Worm (Caenorhabditis elegans) whole organism, midembryonic: Measurements from ENCODE around the gene stau-1.

Experiments
- T22C8.4 ChIP-seq: fragments of 200-800 bp; sonication (Bioruptor generic); IDR thresholded peaks from 2 replicates; pipeline ENCODE4 v1.3.6; 2022; ENCODE audit warnings: missing genetic modification characterization, missing compliant biosample characterization
- cog-1 ChIP-seq: sonication (generic microtip); optimal IDR thresholded peaks from 2 replicates; lab custom pipeline; 2016; ENCODE audit warnings: missing genetic modification characterization, missing compliant biosample characterization
- flt-1 ChIP-seq: fragments of 200-800 bp; sonication (Bioruptor generic); IDR thresholded peaks from 2 replicates; pipeline ENCODE4 v1.3.6; 2022; ENCODE audit warnings: missing genetic modification characterization, missing compliant biosample characterization
- klf-2 ChIP-seq: fragments of 200-800 bp; sonication (Bioruptor generic); conservative IDR thresholded peaks from 2 replicates; pipeline ENCODE4 v1.3.6; 2022; ENCODE audit warnings: missing genetic modification reagents, missing genetic modification characterization, missing compliant biosample characterization
- med-1 ChIP-seq: sonication (generic microtip); optimal IDR thresholded peaks from 2 replicates; lab custom pipeline; 2017; ENCODE audit warnings: missing genetic modification characterization, mild to moderate bottlenecking, missing compliant biosample characterization, antibody characterized with exemption, missing genetic modification reagents; ENCODE audit not compliant: insufficient read depth
- ref-1 ChIP-seq: fragments of 200-800 bp; sonication (Bioruptor generic); conservative IDR thresholded peaks from 2 replicates; pipeline ENCODE4 v1.3.6; 2022; ENCODE audit warnings: missing genetic modification reagents, missing genetic modification characterization, missing compliant biosample characterization
- tab-1 ChIP-seq: fragments of 200-800 bp; sonication (Bioruptor generic); IDR thresholded peaks from 2 replicates; pipeline ENCODE4 v1.3.6; 2022; ENCODE audit warnings: missing genetic modification characterization, missing compliant biosample characterization
- ztf-23 ChIP-seq: fragments of 200-800 bp; sonication (Bioruptor generic); IDR thresholded peaks from 2 replicates; pipeline ENCODE4 v1.3.6; 2022; ENCODE audit warnings: missing genetic modification reagents, missing genetic modification characterization, missing compliant biosample characterization
- ztf-29 ChIP-seq: fragments of 200-800 bp; sonication (Bioruptor generic); IDR thresholded peaks from 2 replicates; pipeline ENCODE4 v1.3.6; 2022; ENCODE audit warnings: missing genetic modification reagents, missing genetic modification characterization, missing compliant biosample characterization

Gene stau-1

ce11 chrX:1053929-1054328, 18.8 kb upstream of the stau-1 start, which contains the start of gene ncs-3:
Gene ncs-3 (plus strand): TSS chrX:1054081.
- TF ChIP-seq T22C8.4 (GFP tag; lab: Robert Waterston, UW) (no peak), ztf-29 (GFP tag; lab: Robert Waterston, UW) (no peak), ztf-23 (GFP tag; lab: Robert Waterston, UW) (no peak), ref-1 (GFP tag; lab: Robert Waterston, UW) (no peak), cog-1 (no peak), med-1 (no peak), tab-1 (GFP tag; lab: Robert Waterston, UW) (no peak), klf-2 (GFP tag; lab: Robert Waterston, UW) (no peak), flt-1 (GFP tag; lab: Robert Waterston, UW) (no peak)

- no peak for TF ChIP-seq T22C8.4 (GFP tag; lab: Robert Waterston, UW)
- TF ChIP-seq ztf-23 (GFP tag; lab: Robert Waterston, UW) = no peak
- TF ChIP-seq med-1 = no peak
- TF ChIP-seq ztf-29 (GFP tag; lab: Robert Waterston, UW) = no peak
- no peak for TF ChIP-seq tab-1 (GFP tag; lab: Robert Waterston, UW)
- no peak for TF ChIP-seq cog-1
- no peak for TF ChIP-seq flt-1 (GFP tag; lab: Robert Waterston, UW)
- TF ChIP-seq klf-2 (GFP tag; lab: Robert Waterston, UW) = no peak
- TF ChIP-seq ref-1 (GFP tag; lab: Robert Waterston, UW) = no peak
Measured at ce11 chrX:1052960-1053359, 17.9 kb upstream of the stau-1 start.

ce11 chrX:1051041-1051440, 16.0 kb upstream of the stau-1 start:
- TF ChIP-seq ztf-29 (GFP tag; lab: Robert Waterston, UW) (no peak), cog-1 (no peak), tab-1 (GFP tag; lab: Robert Waterston, UW) (no peak), T22C8.4 (GFP tag; lab: Robert Waterston, UW) (no peak), med-1 (no peak), ztf-23 (GFP tag; lab: Robert Waterston, UW) (no peak), flt-1 (GFP tag; lab: Robert Waterston, UW) (no peak), ref-1 (GFP tag; lab: Robert Waterston, UW) (no peak), klf-2 (GFP tag; lab: Robert Waterston, UW) (no peak)

- TF ChIP-seq ztf-23 (GFP tag; lab: Robert Waterston, UW) (no peak), tab-1 (GFP tag; lab: Robert Waterston, UW) (no peak), cog-1 (no peak), flt-1 (GFP tag; lab: Robert Waterston, UW) (no peak), T22C8.4 (GFP tag; lab: Robert Waterston, UW) (no peak), klf-2 (GFP tag; lab: Robert Waterston, UW) (no peak), ref-1 (GFP tag; lab: Robert Waterston, UW) (no peak), med-1 (no peak), ztf-29 (GFP tag; lab: Robert Waterston, UW) (no peak)
Measured at ce11 chrX:1046156-1046831, 11.2 kb upstream of the stau-1 start, which contains the start of gene vpat-1. Gene vpat-1 (minus strand): TSS chrX:1046206.

ce11 chrX:1044327-1044726, 9.2 kb upstream of the stau-1 start:
- TF ChIP-seq flt-1 (GFP tag; lab: Robert Waterston, UW) (no peak), tab-1 (GFP tag; lab: Robert Waterston, UW) (no peak), cog-1 (no peak), med-1 (no peak), ref-1 (GFP tag; lab: Robert Waterston, UW) (no peak), klf-2 (GFP tag; lab: Robert Waterston, UW) (no peak), ztf-29 (GFP tag; lab: Robert Waterston, UW) (no peak), ztf-23 (GFP tag; lab: Robert Waterston, UW) (no peak)

ce11 chrX:1038347-1038746, 3.3 kb upstream of the stau-1 start, which contains the start of gene F55A4.7:
Gene F55A4.7 (minus strand): TSS chrX:1038447.
- TF ChIP-seq flt-1 (GFP tag; lab: Robert Waterston, UW) (no peak), T22C8.4 (GFP tag; lab: Robert Waterston, UW) (no peak), tab-1 (GFP tag; lab: Robert Waterston, UW) (no peak), klf-2 (GFP tag; lab: Robert Waterston, UW) (no peak)

ce11 chrX:1030867-1031266, 4.2 kb downstream of the stau-1 start:
- TF ChIP-seq ztf-23 (GFP tag; lab: Robert Waterston, UW) (no peak), ztf-29 (GFP tag; lab: Robert Waterston, UW) (no peak), ref-1 (GFP tag; lab: Robert Waterston, UW) (no peak), T22C8.4 (GFP tag; lab: Robert Waterston, UW) (no peak), flt-1 (GFP tag; lab: Robert Waterston, UW) (no peak), med-1 (no peak), klf-2 (GFP tag; lab: Robert Waterston, UW) (no peak), tab-1 (GFP tag; lab: Robert Waterston, UW) (no peak), cog-1 (no peak)

ce11 chrX:1027370-1027769, 7.7 kb downstream of the stau-1 start:
- TF ChIP-seq cog-1 = no peak
- no peak for TF ChIP-seq ref-1 (GFP tag; lab: Robert Waterston, UW)
- no peak for TF ChIP-seq tab-1 (GFP tag; lab: Robert Waterston, UW)
- TF ChIP-seq ztf-29 (GFP tag; lab: Robert Waterston, UW) = no peak
- no peak for TF ChIP-seq med-1
- no peak for TF ChIP-seq flt-1 (GFP tag; lab: Robert Waterston, UW)
- TF ChIP-seq T22C8.4 (GFP tag; lab: Robert Waterston, UW) = no peak
- TF ChIP-seq klf-2 (GFP tag; lab: Robert Waterston, UW) = no peak
- no peak for TF ChIP-seq ztf-23 (GFP tag; lab: Robert Waterston, UW)

ce11 chrX:1026722-1027121, 8.4 kb downstream of the stau-1 start:
- TF ChIP-seq med-1 (no peak), tab-1 (GFP tag; lab: Robert Waterston, UW) (no peak), T22C8.4 (GFP tag; lab: Robert Waterston, UW) (no peak), ztf-29 (GFP tag; lab: Robert Waterston, UW) (no peak), flt-1 (GFP tag; lab: Robert Waterston, UW) (no peak), ref-1 (GFP tag; lab: Robert Waterston, UW) (no peak), ztf-23 (GFP tag; lab: Robert Waterston, UW) (no peak), cog-1 (no peak)
